Worm (Caenorhabditis elegans) whole organism, L2 larva: ENCODE measurements around the gene gmeb-1.

Source experiments
- unc-55 ChIP-seq: fragments of 150-350 bp; sonication (generic microtip); optimal IDR thresholded peaks from 3 replicates; lab custom pipeline; 2014; ENCODE audit warnings: missing biosample characterization, missing genetic modification reagents, missing genetic modification characterization
- unc-62 ChIP-seq: fragments of 150-350 bp; optimal IDR thresholded peaks from 2 replicates; lab custom pipeline; 2014; ENCODE audit warnings: missing biosample characterization, missing genetic modification reagents, missing genetic modification characterization

DNA sequence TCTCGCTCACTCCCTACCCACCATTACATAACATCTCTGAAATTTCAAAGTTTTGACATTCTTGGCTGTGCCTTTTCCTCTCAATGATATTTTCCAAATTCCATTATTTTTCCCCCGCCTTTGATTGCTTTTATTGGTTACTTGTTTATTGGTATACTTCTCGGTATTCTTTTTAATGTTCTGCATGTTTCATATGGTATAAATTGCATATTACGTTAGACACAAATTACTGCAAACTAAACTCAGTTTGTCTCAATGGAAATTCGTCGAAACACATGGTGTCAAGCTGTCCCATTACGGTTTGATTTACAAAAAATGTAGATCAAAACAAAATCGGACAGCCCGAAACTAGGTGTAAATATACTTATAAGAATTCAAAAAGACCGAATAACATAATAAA, 2.6 kb downstream of the gmeb-1 start:
- TF ChIP-seq unc-62 (GFP tag; lab: Kevin White, UChicago) (no peak), unc-55 (GFP tag; lab: Kevin White, UChicago) (no peak)
